Worm (Caenorhabditis elegans): Measurements from ENCODE around the gene str-254.

The str-254 gene

DNA sequence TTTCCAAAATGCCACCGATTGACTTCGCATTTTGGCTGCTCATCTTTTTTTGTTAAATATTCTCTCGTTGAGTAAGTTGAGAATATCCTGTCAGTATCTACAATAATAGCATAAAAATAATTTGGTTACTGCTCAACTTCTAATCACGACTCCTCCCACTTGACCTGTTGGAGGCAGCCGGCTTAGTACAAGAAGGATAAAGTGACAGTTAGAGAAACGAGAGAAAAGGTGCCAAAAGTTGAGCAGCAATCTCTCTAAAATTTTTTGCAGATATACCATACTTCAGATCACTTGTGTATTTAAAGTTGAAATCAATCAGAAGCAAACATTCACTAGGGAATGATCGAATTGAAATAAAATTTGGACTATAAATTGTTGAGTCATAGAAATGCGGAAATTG, 28.5 kb downstream of the str-254 start, which contains the start of gene nhr-111:
Gene nhr-111 (minus strand): TSS at position 101 of the 400 bp plus-strand sequence.
- no peak for TF ChIP-seq hlh-8 (tag; optimal IDR thresholded peaks at IDR 0.05)
- no peak for TF ChIP-seq nhr-11 (tag; optimal IDR thresholded peaks at IDR 0.05)
- TF ChIP-seq eyg-1 (tag; optimal IDR thresholded peaks at IDR 0.05) = no peak
- no peak for TF ChIP-seq ceh-45 (GFP tag; IDR thresholded peaks at IDR 0.05)
- TF ChIP-seq dmd-4 (tag; optimal IDR thresholded peaks at IDR 0.05; ENCODE audit: borderline replicate concordance) = no peak
- no peak for TF ChIP-seq gmeb-2 (tag; optimal IDR thresholded peaks at IDR 0.05)

DNA sequence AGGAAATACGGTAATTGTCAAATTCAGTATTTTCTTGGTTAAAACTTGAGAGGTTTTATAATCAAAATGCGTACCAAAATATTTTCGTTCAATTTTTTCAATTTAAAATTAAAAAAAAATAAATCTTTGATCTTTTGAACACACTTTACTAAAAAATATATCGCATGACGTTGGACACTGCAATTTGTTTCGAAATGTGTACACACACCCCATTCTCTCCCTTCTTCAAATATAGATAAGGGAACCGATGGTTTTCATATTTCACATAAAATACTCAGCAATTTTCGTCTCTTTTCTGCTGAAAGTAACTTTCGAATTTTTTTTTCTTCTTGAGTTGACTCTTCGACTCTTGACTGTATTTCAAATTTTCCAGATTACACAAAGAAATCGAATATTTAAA, 31.8 kb downstream of the str-254 start:
- no peak for TF ChIP-seq ceh-2 (tag; optimal IDR thresholded peaks at IDR 0.05)
- no peak for TF ChIP-seq mec-3 (tag; optimal IDR thresholded peaks at IDR 0.05; ENCODE audit: borderline replicate concordance)
- no peak for TF ChIP-seq C08G9.2 (tag; optimal IDR thresholded peaks at IDR 0.05)
- no peak for TF ChIP-seq nhr-232 (tag; optimal IDR thresholded peaks at IDR 0.05)
- no peak for TF ChIP-seq F13H6.1 (tag; optimal IDR thresholded peaks at IDR 0.05)
- TF ChIP-seq lim-6 (tag; optimal IDR thresholded peaks at IDR 0.05) = no peak
- TF ChIP-seq sox-4 (tag; optimal IDR thresholded peaks at IDR 0.05) = no peak

DNA sequence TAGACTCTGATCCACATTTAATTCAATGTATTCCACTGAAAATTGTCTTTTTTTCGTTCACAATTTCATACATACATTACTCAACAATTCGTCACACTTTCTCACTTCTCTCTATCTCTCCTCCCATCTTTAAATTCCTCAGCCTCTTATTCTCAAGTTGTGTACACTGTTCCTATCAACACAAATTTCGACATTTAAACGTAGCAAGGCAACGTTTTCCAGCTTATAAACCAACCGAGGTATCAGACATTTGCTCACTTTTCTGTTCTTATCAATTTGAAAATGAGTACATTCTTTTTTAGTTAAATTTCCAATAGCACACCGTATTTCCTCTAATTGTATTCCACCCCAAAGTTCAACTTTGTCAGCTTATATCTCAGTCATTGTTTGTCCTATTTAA, 32.4 kb downstream of the str-254 start, which contains the start of gene skr-3:
Gene skr-3 (plus strand): TSS at position 163 of the 400 bp plus-strand sequence.
- TF ChIP-seq elt-2 (tag; optimal IDR thresholded peaks at IDR 0.05) (no peak), hlh-30 (tag; optimal IDR thresholded peaks at IDR 0.05; ENCODE audit: insufficient read depth) (no peak), sox-2 (GFP tag; IDR thresholded peaks at IDR 0.05) (no peak), hlh-15 (tag; optimal IDR thresholded peaks at IDR 0.05) (no peak), dve-1 (tag; optimal IDR thresholded peaks at IDR 0.05) (no peak), nfya-1 (tag; optimal IDR thresholded peaks at IDR 0.05) (no peak), madf-2 (tag; optimal IDR thresholded peaks at IDR 0.05) (no peak)

DNA sequence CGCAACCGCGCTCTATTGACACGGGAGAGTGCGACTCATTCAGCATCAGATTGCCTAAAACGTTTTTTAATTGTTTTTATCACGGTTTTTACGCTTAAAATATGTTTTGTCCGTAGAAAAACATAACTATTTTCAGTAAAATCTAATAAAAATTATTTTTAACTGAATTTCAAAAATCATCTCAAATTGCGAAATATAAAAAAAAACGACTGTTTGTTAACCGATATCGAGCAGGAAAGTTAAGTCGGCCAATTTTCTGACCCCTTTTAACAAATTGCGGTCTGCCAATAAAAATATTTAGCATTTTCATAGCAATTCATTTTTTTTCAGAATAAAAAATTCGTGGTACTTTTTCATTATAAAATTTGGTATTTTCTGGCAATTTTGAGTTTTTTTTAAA, 32.8 kb downstream of the str-254 start:
- no peak for TF ChIP-seq pax-1 (tag; optimal IDR thresholded peaks at IDR 0.05)
- no peak for TF ChIP-seq hlh-15 (tag; optimal IDR thresholded peaks at IDR 0.05)
- no peak for TF ChIP-seq nfya-1 (tag; optimal IDR thresholded peaks at IDR 0.05)
- no peak for TF ChIP-seq npax-4 (tag; optimal IDR thresholded peaks at IDR 0.05)
- TF ChIP-seq pros-1 (tag; optimal IDR thresholded peaks at IDR 0.05) = no peak

DNA sequence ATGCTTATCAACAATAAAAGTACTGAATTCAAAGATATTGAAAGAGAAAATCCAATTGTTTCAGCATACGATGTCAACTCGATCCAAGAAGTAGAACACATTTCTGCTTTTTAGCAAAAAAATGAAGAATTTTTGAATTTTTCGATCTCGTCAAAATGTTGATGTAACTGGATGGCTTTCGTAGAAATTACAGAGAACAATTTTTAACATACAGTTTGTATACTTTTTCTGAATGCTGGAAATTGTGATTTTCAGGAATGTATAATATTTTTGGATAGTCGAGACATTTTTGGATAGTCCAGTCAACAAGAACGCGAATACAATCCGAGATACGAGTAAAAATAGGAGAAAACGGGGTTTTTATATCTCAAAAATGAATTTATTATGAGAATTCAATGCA, 34.7 kb downstream of the str-254 start, which contains the start of gene str-103:
Gene str-103 (minus strand): TSS at position 101 of the 400 bp plus-strand sequence.
- TF ChIP-seq pag-3 (tag; optimal IDR thresholded peaks at IDR 0.05; ENCODE audit: borderline replicate concordance) (no peak), ceh-34 (tag; optimal IDR thresholded peaks at IDR 0.05) (no peak), madf-2 (tag; optimal IDR thresholded peaks at IDR 0.05) (no peak)

DNA sequence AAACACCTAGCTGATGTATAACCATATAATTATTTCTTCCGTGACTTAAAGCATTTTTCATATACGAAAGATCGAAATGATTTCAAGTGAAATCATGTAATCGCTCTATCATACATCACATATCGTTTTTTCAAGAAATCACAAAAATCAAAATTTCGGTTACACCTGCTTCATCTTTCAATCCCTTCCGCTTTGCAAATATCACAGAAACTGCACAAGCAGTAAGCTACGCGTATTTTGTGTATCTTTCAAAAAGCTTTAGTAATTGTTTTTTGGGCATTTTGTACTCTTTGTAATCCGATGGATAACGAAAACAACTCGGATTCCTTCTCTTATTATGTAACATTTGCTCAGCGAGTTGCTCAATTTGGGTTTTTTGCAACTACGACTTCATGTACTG, 37.9 kb downstream of the str-254 start, which contains the start of gene str-25:
Gene str-25 (plus strand): TSS at position 301 of the 400 bp plus-strand sequence.
- TF ChIP-seq ceh-22 (tag; optimal IDR thresholded peaks at IDR 0.05) (no peak), unc-55 (GFP tag; optimal IDR thresholded peaks at IDR 0.05) (no peak), gmeb-2 (tag; optimal IDR thresholded peaks at IDR 0.05) (no peak)

DNA sequence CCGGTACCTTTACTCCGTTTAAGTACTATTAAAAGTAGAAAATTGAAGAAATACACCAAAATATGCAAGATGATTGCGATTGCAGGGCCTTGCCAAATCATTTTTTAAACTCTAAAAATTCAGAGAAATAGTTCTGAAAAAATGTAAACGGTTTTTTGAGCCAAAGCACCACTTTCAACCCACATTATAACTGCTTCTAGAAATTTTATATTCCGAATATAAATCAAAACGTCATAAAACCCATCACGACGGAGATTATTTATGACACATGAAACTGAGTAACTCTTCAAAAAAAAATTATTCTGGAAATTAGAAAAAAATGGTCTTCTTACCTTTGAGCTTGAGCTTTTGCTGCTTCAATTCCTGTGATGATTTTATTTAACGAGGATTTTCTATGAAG, 39.0 kb downstream of the str-254 start, which contains the start of gene srxa-16:
Gene srxa-16 (minus strand): TSS at position 101 of the 400 bp plus-strand sequence.
- no peak for TF ChIP-seq ttx-3 (tag; optimal IDR thresholded peaks at IDR 0.05)
- no peak for TF ChIP-seq unc-86 (tag; optimal IDR thresholded peaks at IDR 0.05)
- TF ChIP-seq unc-42 (tag; optimal IDR thresholded peaks at IDR 0.05) = no peak
- TF ChIP-seq fax-1 (tag; optimal IDR thresholded peaks at IDR 0.05) = no peak
- no peak for TF ChIP-seq tbx-2 (tag; optimal IDR thresholded peaks at IDR 0.05)
